Fruit fly (Drosophila melanogaster) whole organism, embryonic: ENCODE results near the gene CG8119.

Source experiments
- ATbp ChIP-seq: fragments of 200-800 bp; sonication (Bioruptor generic); optimal IDR thresholded peaks from 2 replicates; lab custom pipeline; 2017; ENCODE audit warnings: missing biosample characterization, mild to moderate bottlenecking, missing genetic modification characterization, missing genetic modification reagents
- CG10654 ChIP-seq: fragments of 200-800 bp; sonication (Bioruptor generic); optimal IDR thresholded peaks from 2 replicates; lab custom pipeline; 2016; ENCODE audit warnings: missing biosample characterization, missing genetic modification characterization
- CG11085 ChIP-seq: fragments of 200-800 bp; sonication (Bioruptor generic); IDR thresholded peaks from 2 replicates; pipeline ENCODE4 v1.3.6; 2022; ENCODE audit warnings: missing biosample characterization, missing genetic modification characterization
- CG11398 ChIP-seq: fragments of 200-800 bp; sonication (Bioruptor generic); optimal IDR thresholded peaks from 2 replicates; lab custom pipeline; 2016; ENCODE audit warnings: missing biosample characterization, missing genetic modification characterization
- CG11456 ChIP-seq: fragments of 200-800 bp; sonication (Bioruptor generic); IDR thresholded peaks from 3 replicates; pipeline ENCODE4 v1.3.6; 2022; ENCODE audit warnings: missing biosample characterization, missing genetic modification characterization
- CG12769 ChIP-seq: fragments of 200-800 bp; sonication (Bioruptor generic); optimal IDR thresholded peaks from 2 replicates; lab custom pipeline; 2019; ENCODE audit warnings: missing biosample characterization, mild to moderate bottlenecking, missing genetic modification characterization, moderate library complexity
- CG14965 ChIP-seq: fragments of 200-800 bp; sonication (Bioruptor generic); optimal IDR thresholded peaks from 2 replicates; lab custom pipeline; 2016; ENCODE audit warnings: missing biosample characterization, missing genetic modification characterization, borderline replicate concordance
- CG15269 ChIP-seq: fragments of 200-800 bp; sonication (Bioruptor generic); optimal IDR thresholded peaks from 2 replicates; lab custom pipeline; 2018; ENCODE audit warnings: missing biosample characterization, mild to moderate bottlenecking, missing genetic modification characterization, moderate library complexity
- CG17359 ChIP-seq: fragments of 200-800 bp; sonication (Bioruptor generic); optimal IDR thresholded peaks from 3 replicates; lab custom pipeline; 2018; ENCODE audit warnings: missing biosample characterization, mild to moderate bottlenecking, missing genetic modification characterization, moderate library complexity
- CG18262 ChIP-seq: fragments of 200-800 bp; optimal IDR thresholded peaks from 3 replicates; lab custom pipeline; 2019; ENCODE audit warnings: missing biosample characterization, mild to moderate bottlenecking, missing genetic modification characterization, moderate library complexity
- CG18764 ChIP-seq: fragments of 200-800 bp; sonication (Bioruptor generic); optimal IDR thresholded peaks from 3 replicates; lab custom pipeline; 2016; ENCODE audit warnings: missing biosample characterization, missing genetic modification characterization
- CG2199 ChIP-seq: fragments of 200-800 bp; sonication (Bioruptor generic); IDR thresholded peaks from 3 replicates; pipeline ENCODE4 v1.3.6; 2022; ENCODE audit warnings: missing biosample characterization, missing genetic modification characterization
- CG2202 ChIP-seq: fragments of 200-800 bp; sonication (Bioruptor generic); optimal IDR thresholded peaks from 2 replicates; lab custom pipeline; 2018; ENCODE audit warnings: missing biosample characterization, mild to moderate bottlenecking, missing genetic modification characterization
- CG3065 ChIP-seq: fragments of 200-800 bp; sonication (Bioruptor generic); optimal IDR thresholded peaks from 2 replicates; lab custom pipeline; 2016; ENCODE audit warnings: missing biosample characterization, missing genetic modification characterization
- CG4328 ChIP-seq: fragments of 200-800 bp; sonication (Bioruptor generic); optimal IDR thresholded peaks from 3 replicates; lab custom pipeline; 2017; ENCODE audit warnings: missing biosample characterization, missing genetic modification reagents, missing genetic modification characterization
- CG8281 ChIP-seq: fragments of 200-800 bp; sonication (Bioruptor generic); optimal IDR thresholded peaks from 2 replicates; lab custom pipeline; 2018; ENCODE audit warnings: missing biosample characterization, mild to moderate bottlenecking, missing genetic modification characterization, moderate library complexity
- CG8765 ChIP-seq: fragments of 200-800 bp; sonication (Bioruptor generic); IDR thresholded peaks from 2 replicates; pipeline ENCODE4 v1.3.6; 2022; ENCODE audit warnings: missing biosample characterization, missing genetic modification characterization
- D19A ChIP-seq: fragments of 200-800 bp; optimal IDR thresholded peaks from 3 replicates; lab custom pipeline; 2019; ENCODE audit warnings: missing biosample characterization, mild to moderate bottlenecking, missing genetic modification characterization, moderate library complexity
- Dad ChIP-seq: fragments of 200-800 bp; sonication (Bioruptor generic); optimal IDR thresholded peaks from 3 replicates; lab custom pipeline; 2016; ENCODE audit warnings: missing biosample characterization, missing genetic modification characterization
- E2f1 ChIP-seq: fragments of 200-800 bp; sonication (Bioruptor generic); IDR thresholded peaks from 2 replicates; pipeline ENCODE4 v1.3.6; 2022; ENCODE audit warnings: missing biosample characterization, missing genetic modification characterization
- Ets65A ChIP-seq: fragments of 200-800 bp; sonication (Bioruptor generic); peaks from one replicate; lab custom pipeline; 2016; ENCODE audit warnings: missing biosample characterization, missing genetic modification characterization
- HmgD ChIP-seq: fragments of 200-800 bp; sonication (Bioruptor generic); optimal IDR thresholded peaks from 3 replicates; lab custom pipeline; 2016; ENCODE audit warnings: missing biosample characterization, missing genetic modification characterization
- Hsf ChIP-seq: fragments of 200-800 bp; sonication (Bioruptor generic); optimal IDR thresholded peaks from 3 replicates; lab custom pipeline; 2016; ENCODE audit warnings: missing biosample characterization, missing genetic modification characterization
- NC2α ChIP-seq: fragments of 200-800 bp; sonication (Bioruptor generic); optimal IDR thresholded peaks from 2 replicates; lab custom pipeline; 2016; ENCODE audit warnings: missing biosample characterization, missing genetic modification characterization
- PHDP ChIP-seq: fragments of 200-800 bp; sonication (Bioruptor generic); optimal IDR thresholded peaks from 3 replicates; lab custom pipeline; 2018; ENCODE audit warnings: missing biosample characterization, mild to moderate bottlenecking, missing genetic modification characterization, moderate library complexity
- Tbp ChIP-seq: fragments of >200 bp; optimal IDR thresholded peaks from 2 replicates; lab custom pipeline; 2018; ENCODE audit warnings: missing biosample characterization, missing genetic modification characterization
- ase ChIP-seq: fragments of 200-800 bp; sonication (Bioruptor generic); IDR thresholded peaks from 3 replicates; pipeline ENCODE4 v1.3.6; 2022; ENCODE audit warnings: missing biosample characterization, missing genetic modification characterization
- bowl ChIP-seq: fragments of 200-800 bp; sonication (Bioruptor generic); IDR thresholded peaks from 2 replicates; pipeline ENCODE4 v1.3.6; 2022; ENCODE audit warnings: missing biosample characterization, missing genetic modification characterization
- crc ChIP-seq: fragments of 200-800 bp; sonication (Bioruptor generic); optimal IDR thresholded peaks from 2 replicates; lab custom pipeline; 2016; ENCODE audit warnings: missing biosample characterization, missing genetic modification characterization
- dati ChIP-seq: fragments of 200-800 bp; sonication (Bioruptor generic); IDR thresholded peaks from 2 replicates; pipeline ENCODE4 v1.3.6; 2022; ENCODE audit warnings: missing biosample characterization, missing genetic modification characterization
- dysf ChIP-seq: fragments of 200-800 bp; sonication (Bioruptor generic); IDR thresholded peaks from 3 replicates; pipeline ENCODE4 v1.3.6; 2022; ENCODE audit warnings: missing biosample characterization, missing genetic modification characterization
- exex ChIP-seq: fragments of 200-800 bp; sonication (Bioruptor generic); optimal IDR thresholded peaks from 4 replicates; lab custom pipeline; 2018; ENCODE audit warnings: missing biosample characterization, mild to moderate bottlenecking, missing genetic modification characterization, moderate library complexity
- grn ChIP-seq: fragments of 200-800 bp; sonication (Bioruptor generic); optimal IDR thresholded peaks from 3 replicates; lab custom pipeline; 2017; ENCODE audit warnings: missing biosample characterization, missing genetic modification characterization
- gsb-n ChIP-seq: fragments of 200-800 bp; sonication (Bioruptor generic); optimal IDR thresholded peaks from 3 replicates; lab custom pipeline; 2018; ENCODE audit warnings: missing biosample characterization, mild to moderate bottlenecking, missing genetic modification characterization
- hbn ChIP-seq: fragments of 200-800 bp; sonication (Bioruptor generic); IDR thresholded peaks from 2 replicates; pipeline ENCODE4 v1.3.6; 2022; ENCODE audit warnings: missing biosample characterization, missing genetic modification characterization; ENCODE audit not compliant: partially characterized antibody
- hth ChIP-seq: fragments of >200 bp; optimal IDR thresholded peaks from 2 replicates; lab custom pipeline; 2017; ENCODE audit warnings: inconsistent platforms
- kni ChIP-seq: fragments of 200-800 bp; sonication (Bioruptor generic); optimal IDR thresholded peaks from 3 replicates; lab custom pipeline; 2017; ENCODE audit warnings: mild to moderate bottlenecking, missing biosample characterization, missing genetic modification reagents, missing genetic modification characterization
- mld ChIP-seq: fragments of 200-800 bp; sonication (Bioruptor generic); IDR thresholded peaks from 3 replicates; pipeline ENCODE4 v1.3.6; 2022; ENCODE audit warnings: missing biosample characterization, missing genetic modification characterization; ENCODE audit not compliant: partially characterized antibody
- nerfin-1 ChIP-seq: fragments of 200-800 bp; sonication (Bioruptor generic); optimal IDR thresholded peaks from 3 replicates; lab custom pipeline; 2019; ENCODE audit warnings: missing biosample characterization, mild to moderate bottlenecking, missing genetic modification characterization, moderate library complexity
- pan ChIP-seq, 4 experiments: fragments of >200 bp in 3 of 4; fragments of 200-800 bp in 1 of 4; sonication (Bioruptor generic) in 1 of 4; optimal IDR thresholded peaks in 3 of 4; IDR thresholded peaks in 1 of 4; 2 replicates each; pipeline versions ENCODE4 v1.3.6 to Lab custom; 2017 to 2022; ENCODE audit warnings: missing biosample characterization in 2 of 4, missing genetic modification characterization in 2 of 4, mixed read lengths in 1 of 4
- pros ChIP-seq: fragments of 200-800 bp; sonication (Bioruptor generic); optimal IDR thresholded peaks from 3 replicates; lab custom pipeline; 2019; ENCODE audit warnings: missing biosample characterization, mild to moderate bottlenecking, missing genetic modification characterization, moderate library complexity
- scrt ChIP-seq: fragments of 200-800 bp; sonication (Bioruptor generic); optimal IDR thresholded peaks from 2 replicates; lab custom pipeline; 2018; ENCODE audit warnings: missing biosample characterization, mild to moderate bottlenecking, missing genetic modification characterization, moderate library complexity
- shn ChIP-seq: fragments of 200-800 bp; sonication (Bioruptor generic); optimal IDR thresholded peaks from 3 replicates; lab custom pipeline; 2016; ENCODE audit warnings: missing biosample characterization, missing genetic modification characterization
- so ChIP-seq: fragments of 200-800 bp; sonication (Bioruptor generic); IDR thresholded peaks from 3 replicates; pipeline ENCODE4 v1.3.6; 2022; ENCODE audit warnings: missing biosample characterization, missing genetic modification characterization
- ssp ChIP-seq: fragments of 200-800 bp; sonication (Bioruptor generic); IDR thresholded peaks from 2 replicates; pipeline ENCODE4 v1.3.6; 2022; ENCODE audit warnings: missing biosample characterization, missing genetic modification characterization
- stc ChIP-seq: fragments of 200-800 bp; sonication (Bioruptor generic); IDR thresholded peaks from 2 replicates; pipeline ENCODE4 v1.3.6; 2022; ENCODE audit warnings: missing biosample characterization, missing genetic modification characterization
- tin ChIP-seq: fragments of 200-800 bp; sonication (Bioruptor generic); optimal IDR thresholded peaks from 3 replicates; lab custom pipeline; 2016; ENCODE audit warnings: missing biosample characterization, missing genetic modification characterization
- vnd ChIP-seq: fragments of 200-800 bp; sonication (Bioruptor generic); IDR thresholded peaks from 3 replicates; pipeline ENCODE4 v1.3.6; 2022; ENCODE audit warnings: missing biosample characterization, missing genetic modification characterization; ENCODE audit not compliant: partially characterized antibody
- zfh1 ChIP-seq: fragments of 200-800 bp; sonication (Bioruptor generic); IDR thresholded peaks from 3 replicates; pipeline ENCODE4 v1.3.6; 2022; ENCODE audit warnings: missing biosample characterization, missing genetic modification characterization

The CG8119 gene

dm6 chrX:15618953-15619630 is 43.3 kb upstream of the CG8119 start (continued):
- peak; percentile 61 for TF ChIP-seq NC2α
- TF ChIP-seq tin (GFP tag; lab: Kevin White, UChicago) = peak; percentile 87
- peak; percentile 49; the same call in 1 of the 3 replicates for TF ChIP-seq CG2199 (GFP tag; lab: Robert Waterston, UW)
- TF ChIP-seq HmgD (GFP tag; lab: Kevin White, UChicago) = peak; percentile 11
- peak; percentile 62 for TF ChIP-seq CG11398
- TF ChIP-seq CG12769 (tag; lab: Kevin White, UChicago) = peak; percentile 80
- no peak for TF ChIP-seq Tbp (GFP tag; lab: Kevin White, UChicago)
- TF ChIP-seq shn (GFP tag; lab: Kevin White, UChicago) = peak; percentile 62
- TF ChIP-seq CG4328 (GFP tag; lab: Kevin White, UChicago) = peak; percentile 47
- TF ChIP-seq gsb-n (tag; lab: Kevin White, UChicago) = peak; percentile 67
- peak; percentile 69 for TF ChIP-seq nerfin-1
- peak; percentile 37 for TF ChIP-seq CG3065
- peak; percentile 81 for TF ChIP-seq CG15269
- TF ChIP-seq CG8765 = no peak
- peak; percentile 44 for TF ChIP-seq exex (tag; lab: Kevin White, UChicago)
- peak; percentile 79 for TF ChIP-seq zfh1 (GFP tag; lab: Robert Waterston, UW)
- peak; percentile 63 for TF ChIP-seq CG18764 (GFP tag; lab: Kevin White, UChicago)
- TF ChIP-seq CG17359 (tag; lab: Kevin White, UChicago) = peak; percentile 87
- TF ChIP-seq crc (GFP tag; lab: Kevin White, UChicago) = peak; percentile 32
- peak; percentile 98 for TF ChIP-seq Ets65A
- TF ChIP-seq hth (lab: Kevin White, UChicago) = no peak
- no peak for TF ChIP-seq pros (GFP tag; lab: Kevin White, UChicago)
- TF ChIP-seq Dad (GFP tag; lab: Kevin White, UChicago) = peak; percentile 57
- 0 out of 2 replicates have a peak, but pooled peaks have one; percentile 44 for TF ChIP-seq CG11085 (GFP tag; lab: Robert Waterston, UW)
- TF ChIP-seq stc = peak; percentile 39; the same call in 1 of the 2 replicates
- peak; percentile 77 for TF ChIP-seq ssp (GFP tag; lab: Robert Waterston, UW)
- TF ChIP-seq hbn (GFP tag; lab: Robert Waterston, UW) = no peak
- TF ChIP-seq bowl (GFP tag; lab: Robert Waterston, UW) = peak; percentile 29; the same call in 1 of the 2 replicates
- TF ChIP-seq ATbp (GFP tag; lab: Kevin White, UChicago) = peak; percentile 81
- no peak for TF ChIP-seq pan (optimal IDR thresholded peaks at IDR 0.05; lab: Kevin White, UChicago)
- TF ChIP-seq pan (GFP tag; optimal IDR thresholded peaks at IDR 0.05 in 1 of 2, IDR thresholded peaks at IDR 0.05 in 1 of 2) = peak in 1 of 2 experiments; percentile 73
- TF ChIP-seq CG2202 (tag; lab: Kevin White, UChicago) = peak; percentile 54
- peak; percentile 95 for TF ChIP-seq CG8281 (tag; lab: Kevin White, UChicago)
- peak; percentile 69 for TF ChIP-seq PHDP (tag; lab: Kevin White, UChicago)
- no peak for TF ChIP-seq CG14965 (GFP tag; lab: Kevin White, UChicago)
- peak; percentile 52; the same call in 1 of the 3 replicates for TF ChIP-seq so (GFP tag; lab: Robert Waterston, UW)
- TF ChIP-seq ase = peak; percentile 80; the same call in 2 of the 3 replicates
- TF ChIP-seq dysf (GFP tag; lab: Robert Waterston, UW) = peak; percentile 85
- TF ChIP-seq kni = no peak
- TF ChIP-seq vnd (GFP tag; lab: Robert Waterston, UW) = no peak
- peak; percentile 62 for TF ChIP-seq Hsf
- TF ChIP-seq CG18262 = peak; percentile 82
- peak; percentile 87 for TF ChIP-seq CG10654 (GFP tag; lab: Kevin White, UChicago)
- TF ChIP-seq E2f1 (GFP tag; lab: Robert Waterston, UW) = peak; percentile 74
- TF ChIP-seq grn (GFP tag; lab: Kevin White, UChicago) = peak; percentile 88
- TF ChIP-seq D19A = peak; percentile 71
- peak; percentile 60 for TF ChIP-seq scrt (GFP tag; lab: Kevin White, UChicago)
- TF ChIP-seq mld (GFP tag; lab: Robert Waterston, UW) = no peak
- 0 out of 2 replicates have a peak, but pooled peaks have one; percentile 20 for TF ChIP-seq dati (GFP tag; lab: Robert Waterston, UW)
- peak; percentile 88 for TF ChIP-seq CG11456 (GFP tag; lab: Robert Waterston, UW)
